Worm (Caenorhabditis elegans) whole organism, mixed stage, embryonic: ENCODE results near the gene F21D5.9.

ENCODE experiments used
- blmp-1 ChIP-seq: fragments of 150-350 bp; optimal IDR thresholded peaks from 2 replicates; lab custom pipeline; 2014; ENCODE audit warnings: missing biosample characterization, missing genetic modification characterization
- ces-1 ChIP-seq: fragments of 150-350 bp; optimal IDR thresholded peaks from 2 replicates; lab custom pipeline; 2014; ENCODE audit warnings: missing biosample characterization, missing genetic modification reagents, missing genetic modification characterization
- elt-3 ChIP-seq: fragments of 150-350 bp; optimal IDR thresholded peaks from 2 replicates; lab custom pipeline; 2014; ENCODE audit warnings: missing biosample characterization, missing genetic modification characterization
- nhr-237 ChIP-seq: fragments of 150-350 bp; optimal IDR thresholded peaks from 2 replicates; lab custom pipeline; 2014; ENCODE audit warnings: missing biosample characterization, missing genetic modification characterization
- nhr-76 ChIP-seq: sonication (generic microtip); optimal IDR thresholded peaks from 2 replicates; lab custom pipeline; 2017; ENCODE audit warnings: missing biosample characterization, missing genetic modification characterization
- pha-4 ChIP-seq: fragments of 150-350 bp; optimal IDR thresholded peaks from 2 replicates; lab custom pipeline; 2018; ENCODE audit warnings: missing biosample characterization, missing genetic modification reagents, missing genetic modification characterization
- snpc-4 ChIP-seq: fragments of 150-350 bp; optimal IDR thresholded peaks from 2 replicates; lab custom pipeline; 2014; ENCODE audit warnings: missing biosample characterization, missing genetic modification characterization
- sptf-1 ChIP-seq: sonication (generic microtip); optimal IDR thresholded peaks from 2 replicates; lab custom pipeline; 2017; ENCODE audit warnings: mild to moderate bottlenecking, missing genetic modification characterization, moderate library complexity, missing compliant biosample characterization
- unc-39 ChIP-seq: fragments of 150-350 bp; optimal IDR thresholded peaks from 2 replicates; lab custom pipeline; 2014; ENCODE audit warnings: missing biosample characterization, missing genetic modification characterization
- unc-62 ChIP-seq: fragments of 150-350 bp; optimal IDR thresholded peaks from 2 replicates; lab custom pipeline; 2014; ENCODE audit warnings: missing biosample characterization, missing genetic modification reagents, missing genetic modification characterization
- ztf-11 ChIP-seq: fragments of 150-350 bp; optimal IDR thresholded peaks from 2 replicates; lab custom pipeline; 2014; ENCODE audit warnings: missing biosample characterization, missing genetic modification characterization

DNA sequence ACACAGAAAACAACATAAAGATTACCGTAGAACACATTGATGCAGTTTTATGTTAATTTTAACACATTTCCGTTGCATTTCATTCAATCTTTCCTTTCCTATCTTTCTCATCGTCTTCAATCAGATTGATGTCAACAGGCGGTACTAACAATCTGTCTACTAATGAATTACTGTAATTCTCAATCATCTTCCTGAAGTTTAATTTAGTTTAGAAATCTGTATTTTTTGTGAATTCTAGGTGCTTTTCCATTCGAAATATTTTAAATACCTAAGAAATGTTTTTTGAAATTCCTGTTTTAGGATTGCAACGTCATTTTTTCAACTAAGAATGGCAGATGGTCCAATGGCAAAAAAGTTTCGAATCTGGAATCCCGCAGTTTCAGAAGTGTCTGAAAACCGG, at the start of gene F21D5.9:
- TF ChIP-seq blmp-1 (tag; lab: Kevin White, UChicago) (no peak), ztf-11 (tag; lab: Kevin White, UChicago) (no peak), ces-1 (GFP tag; lab: Kevin White, UChicago) (no peak), snpc-4 (tag; lab: Kevin White, UChicago) (no peak), unc-39 (tag; lab: Kevin White, UChicago) (no peak), unc-62 (GFP tag; lab: Kevin White, UChicago) (no peak), nhr-76 (tag; lab: Kevin White, UChicago) (no peak), sptf-1 (tag; lab: Kevin White, UChicago) (no peak), elt-3 (tag; lab: Kevin White, UChicago) (no peak), pha-4 (tag; lab: Kevin White, UChicago) (no peak), nhr-237 (tag; lab: Kevin White, UChicago) (no peak)
